Worm (Caenorhabditis elegans): ENCODE measurements around the gene chw-1.

DNA sequence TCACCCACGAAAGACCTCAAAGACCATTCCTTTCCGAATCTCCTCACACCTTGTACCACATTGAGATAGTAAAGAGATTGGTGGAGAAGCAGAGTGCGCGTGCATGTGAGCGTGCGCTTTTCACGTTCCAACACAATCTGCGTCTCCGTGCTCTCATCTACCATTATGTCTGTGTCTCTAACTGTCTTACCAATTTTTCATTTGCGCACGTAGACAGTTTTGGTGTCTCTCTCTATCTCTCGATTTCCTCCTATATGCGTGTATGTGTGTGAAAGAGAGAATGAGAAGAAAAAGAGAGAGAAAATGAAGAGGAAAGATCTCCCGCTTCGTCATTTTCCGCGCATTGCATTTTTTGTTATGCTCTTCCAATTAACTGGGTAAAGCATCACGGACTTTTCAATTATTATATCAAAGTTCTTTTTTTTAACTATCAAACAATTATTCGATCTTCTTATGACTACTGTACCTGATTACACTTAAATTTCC lies 4.6 kb downstream of the chw-1 start:
- TF ChIP-seq ztf-4 (tag; optimal IDR thresholded peaks at IDR 0.05): peak; percentile 89
- peak; percentile 68 for TF ChIP-seq ceh-82 (tag; optimal IDR thresholded peaks at IDR 0.05)
- no peak for TF ChIP-seq R02D3.7 (tag; optimal IDR thresholded peaks at IDR 0.05)
- peak; percentile 87 for TF ChIP-seq lin-11 (tag; optimal IDR thresholded peaks at IDR 0.05)
- peak; percentile 95 for TF ChIP-seq zag-1 (tag; optimal IDR thresholded peaks at IDR 0.05)
- peak; percentile 94 for TF ChIP-seq fos-1 (tag; optimal IDR thresholded peaks at IDR 0.05)
- peak; percentile 96 for TF ChIP-seq unc-55 (GFP tag; optimal IDR thresholded peaks at IDR 0.05)
- peak; percentile 99 for TF ChIP-seq mdl-1 (tag; optimal IDR thresholded peaks at IDR 0.05)
- no peak for TF ChIP-seq nhr-11 (tag; optimal IDR thresholded peaks at IDR 0.05)
- peak; percentile 97 for TF ChIP-seq sma-3 (GFP tag; optimal IDR thresholded peaks at IDR 0.05)
- peak; percentile 95 for TF ChIP-seq nhr-25 (tag; optimal IDR thresholded peaks at IDR 0.05)
- no peak for TF ChIP-seq nhr-237 (tag; optimal IDR thresholded peaks at IDR 0.05)
- TF ChIP-seq nhr-77 (tag; optimal IDR thresholded peaks at IDR 0.05): peak; percentile 70

Data from whole organism, L2 larva.